Worm (Caenorhabditis elegans) whole organism, L1 larva: ENCODE measurements around the gene emb-1.

Source experiments
- C04F5.9 ChIP-seq: sonication (generic microtip); optimal IDR thresholded peaks from 2 replicates; lab custom pipeline; 2016; ENCODE audit warnings: missing genetic modification characterization, missing compliant biosample characterization
- C34B4.2 ChIP-seq: sonication (generic microtip); optimal IDR thresholded peaks from 2 replicates; lab custom pipeline; 2017; ENCODE audit warnings: mild to moderate bottlenecking, missing genetic modification characterization, missing compliant biosample characterization
- Y116A8C.19 ChIP-seq: sonication (generic microtip); optimal IDR thresholded peaks from 2 replicates; lab custom pipeline; 2016; ENCODE audit warnings: missing compliant biosample characterization, missing genetic modification characterization, borderline replicate concordance
- blmp-1 ChIP-seq: fragments of 150-350 bp; optimal IDR thresholded peaks from 2 replicates; lab custom pipeline; 2014; ENCODE audit warnings: missing biosample characterization, missing genetic modification characterization
- ceh-88 ChIP-seq: fragments of 200-800 bp; sonication (Bioruptor generic); IDR thresholded peaks from 2 replicates; pipeline ENCODE4 v1.3.6; 2022; ENCODE audit warnings: missing genetic modification characterization, missing compliant biosample characterization
- ceh-90 ChIP-seq: sonication (generic microtip); optimal IDR thresholded peaks from 2 replicates; lab custom pipeline; 2016; ENCODE audit warnings: missing genetic modification characterization, missing compliant biosample characterization
- dpl-1 ChIP-seq, 3 experiments: fragments of 150-350 bp in 2 of 3; sonication (generic microtip) in 1 of 3; optimal IDR thresholded peaks; 2 replicates each; lab custom pipeline; 2014 to 2017; ENCODE audit warnings: missing biosample characterization in 3 of 3, missing genetic modification characterization in 3 of 3, missing genetic modification reagents in 3 of 3
- efl-1 ChIP-seq, 4 experiments: fragments of 150-350 bp; optimal IDR thresholded peaks in 3 of 4; peaks in 1 of 4; 1 replicate in 1 of 4; 2 replicates in 3 of 4; lab custom pipeline; 2014; ENCODE audit warnings: missing biosample characterization in 2 of 4, missing genetic modification characterization in 2 of 4, missing genetic modification reagents in 2 of 4
- elt-2 ChIP-seq: sonication (generic microtip); optimal IDR thresholded peaks from 2 replicates; lab custom pipeline; 2016; ENCODE audit warnings: missing genetic modification characterization, mild to moderate bottlenecking, inconsistent platforms, missing compliant biosample characterization, missing genetic modification reagents
- elt-3 ChIP-seq, 6 experiments: fragments of 150-350 bp in 1 of 6; sonication (generic microtip); optimal IDR thresholded peaks; 2 replicates each; lab custom pipeline; 2017 to 2018; ENCODE audit warnings: missing biosample characterization in 6 of 6, missing genetic modification characterization in 6 of 6, inconsistent platforms in 1 of 6
- fkh-4 ChIP-seq: sonication (generic microtip); optimal IDR thresholded peaks from 2 replicates; lab custom pipeline; 2016; ENCODE audit warnings: missing compliant biosample characterization, missing genetic modification characterization, borderline replicate concordance
- fkh-8 ChIP-seq: sonication (generic microtip); optimal IDR thresholded peaks from 2 replicates; lab custom pipeline; 2016; ENCODE audit warnings: mild to moderate bottlenecking, missing genetic modification characterization, missing compliant biosample characterization
- fos-1 ChIP-seq: fragments of 150-350 bp; optimal IDR thresholded peaks from 2 replicates; lab custom pipeline; 2014; ENCODE audit warnings: missing biosample characterization, missing genetic modification characterization
- hlh-4 ChIP-seq: sonication (generic microtip); optimal IDR thresholded peaks from 2 replicates; lab custom pipeline; 2016; ENCODE audit warnings: mild to moderate bottlenecking, missing genetic modification characterization, missing compliant biosample characterization
- jun-1 ChIP-seq: fragments of 150-350 bp; optimal IDR thresholded peaks from 2 replicates; lab custom pipeline; 2014; ENCODE audit warnings: missing biosample characterization, missing genetic modification reagents, missing genetic modification characterization
- lin-13 ChIP-seq: fragments of 150-350 bp; optimal IDR thresholded peaks from 2 replicates; lab custom pipeline; 2014; ENCODE audit warnings: missing biosample characterization, missing genetic modification reagents, missing genetic modification characterization
- lin-14 ChIP-seq: fragments of 200-800 bp; sonication (Bioruptor generic); optimal IDR thresholded peaks from 2 replicates; lab custom pipeline; 2018; ENCODE audit warnings: mild to moderate bottlenecking, missing genetic modification characterization, moderate library complexity, missing compliant biosample characterization
- lin-15B ChIP-seq: fragments of 150-350 bp; sonication (generic microtip); optimal IDR thresholded peaks from 3 replicates; lab custom pipeline; 2014; ENCODE audit warnings: missing biosample characterization, missing genetic modification characterization
- lin-35 ChIP-seq, 2 experiments: fragments of 150-350 bp; optimal IDR thresholded peaks; 2 replicates each; lab custom pipeline; 2014; ENCODE audit warnings: missing biosample characterization in 2 of 2, missing genetic modification characterization in 2 of 2, missing genetic modification reagents in 2 of 2
- lsy-2 ChIP-seq, 2 experiments: fragments of 150-350 bp; optimal IDR thresholded peaks; 2 replicates each; lab custom pipeline; 2014; ENCODE audit warnings: missing biosample characterization in 2 of 2, missing genetic modification characterization in 2 of 2
- mab-9 ChIP-seq: fragments of 200-800 bp; sonication (Bioruptor generic); IDR thresholded peaks from 2 replicates; pipeline ENCODE4 v1.3.6; 2022; ENCODE audit warnings: missing genetic modification reagents, missing genetic modification characterization, missing compliant biosample characterization
- mef-2 ChIP-seq: fragments of 150-350 bp; optimal IDR thresholded peaks from 2 replicates; lab custom pipeline; 2014; ENCODE audit warnings: missing biosample characterization, missing genetic modification characterization
- mep-1 ChIP-seq: fragments of 150-350 bp; optimal IDR thresholded peaks from 2 replicates; lab custom pipeline; 2014; ENCODE audit warnings: missing biosample characterization, missing genetic modification characterization
- nhr-11 ChIP-seq: fragments of 150-350 bp; optimal IDR thresholded peaks from 2 replicates; lab custom pipeline; 2014; ENCODE audit warnings: missing biosample characterization, missing genetic modification characterization
- nhr-28 ChIP-seq: fragments of 150-350 bp; optimal IDR thresholded peaks from 2 replicates; lab custom pipeline; 2014; ENCODE audit warnings: missing biosample characterization, missing genetic modification characterization
- nhr-47 ChIP-seq: sonication (generic microtip); optimal IDR thresholded peaks from 2 replicates; lab custom pipeline; 2016; ENCODE audit warnings: mild to moderate bottlenecking, missing genetic modification characterization, moderate library complexity, missing compliant biosample characterization
- nhr-77 ChIP-seq: fragments of 150-350 bp; optimal IDR thresholded peaks from 2 replicates; lab custom pipeline; 2014; ENCODE audit warnings: missing biosample characterization, missing genetic modification characterization
- nhr-84 ChIP-seq: sonication (generic microtip); optimal IDR thresholded peaks from 2 replicates; lab custom pipeline; 2017; ENCODE audit warnings: missing biosample characterization, missing genetic modification characterization
- nhr-85 ChIP-seq: sonication (generic microtip); peaks from one replicate; lab custom pipeline; 2016; ENCODE audit warnings: missing genetic modification characterization, inconsistent platforms, missing compliant biosample characterization
- sptf-1 ChIP-seq: fragments of 150-350 bp; optimal IDR thresholded peaks from 2 replicates; lab custom pipeline; 2014; ENCODE audit warnings: missing biosample characterization, missing genetic modification characterization
- sup-37 ChIP-seq: fragments of 200-800 bp; sonication (Bioruptor generic); optimal IDR thresholded peaks from 2 replicates; lab custom pipeline; 2018; ENCODE audit warnings: mild to moderate bottlenecking, missing genetic modification characterization, missing compliant biosample characterization
- tbx-2 ChIP-seq: sonication (generic microtip); optimal IDR thresholded peaks from 2 replicates; lab custom pipeline; 2016; ENCODE audit warnings: missing genetic modification characterization, missing compliant biosample characterization
- tlp-1 ChIP-seq: fragments of 150-350 bp; optimal IDR thresholded peaks from 2 replicates; lab custom pipeline; 2014; ENCODE audit warnings: missing biosample characterization, missing genetic modification characterization
- unc-98 ChIP-seq: fragments of 200-800 bp; sonication (Bioruptor generic); IDR thresholded peaks from 2 replicates; pipeline ENCODE4 v1.3.6; 2022; ENCODE audit warnings: missing genetic modification characterization, missing compliant biosample characterization

emb-1 gene

ce11 chrIII:5190671-5191174 lies 17.5 kb downstream of the emb-1 start, which contains the start of gene hira-1 (continued):
- no peak for TF ChIP-seq Y116A8C.19 (tag; lab: Kevin White, UChicago)
- TF ChIP-seq ceh-90: no peak
- TF ChIP-seq lin-15B (tag; lab: Kevin White, UChicago): peak; percentile 62
- no peak for TF ChIP-seq fkh-8 (tag; lab: Kevin White, UChicago)
- no peak for TF ChIP-seq elt-3 (tag; optimal IDR thresholded peaks at IDR 0.05; lab: Kevin White, UChicago)
- no peak for TF ChIP-seq fos-1 (tag; lab: Kevin White, UChicago)
- no peak for TF ChIP-seq tlp-1 (tag; lab: Kevin White, UChicago)
- no peak for TF ChIP-seq elt-2 (tag; lab: Kevin White, UChicago)
- no peak for TF ChIP-seq unc-98 (GFP tag; lab: Robert Waterston, UW)
- no peak for TF ChIP-seq mef-2
- no peak for TF ChIP-seq mab-9 (GFP tag; lab: Robert Waterston, UW)
- no peak for TF ChIP-seq hlh-4 (tag; lab: Kevin White, UChicago)
- TF ChIP-seq nhr-28 (tag; lab: Kevin White, UChicago): no peak
- TF ChIP-seq lin-14 (GFP tag; lab: Kevin White, UChicago): peak; percentile 21
- TF ChIP-seq C04F5.9 (tag; lab: Kevin White, UChicago): no peak
- no peak for TF ChIP-seq jun-1 (tag; lab: Kevin White, UChicago)
- TF ChIP-seq fkh-4 (tag; lab: Kevin White, UChicago): no peak
- no peak for TF ChIP-seq nhr-11 (tag; lab: Kevin White, UChicago)
- TF ChIP-seq nhr-47 (tag; lab: Kevin White, UChicago): no peak
- TF ChIP-seq tbx-2 (tag; lab: Kevin White, UChicago): no peak
- TF ChIP-seq nhr-84: no peak
- no peak for TF ChIP-seq C34B4.2 (tag; lab: Kevin White, UChicago)
- TF ChIP-seq, all 84 proteins: peak for 10

ce11 chrIII:5193266-5193665 lies 20.0 kb downstream of the emb-1 start:
- TF ChIP-seq sup-37 (GFP tag; lab: Kevin White, UChicago): no peak
- no peak for TF ChIP-seq ceh-88
- no peak for TF ChIP-seq nhr-47 (tag; lab: Kevin White, UChicago)
- peak; percentile 53 for TF ChIP-seq blmp-1
- TF ChIP-seq elt-2 (tag; lab: Kevin White, UChicago): no peak
- TF ChIP-seq mep-1 (tag; lab: Kevin White, UChicago): no peak
- TF ChIP-seq efl-1 (optimal IDR thresholded peaks at IDR 0.05; lab: Kevin White, UChicago): peak; percentile 12 to 16
- TF ChIP-seq efl-1 (GFP tag; optimal IDR thresholded peaks at IDR 0.05 in 1 of 2; lab: Kevin White, UChicago): peak in 1 of 2 experiments; percentile 7
- TF ChIP-seq tlp-1 (tag; lab: Kevin White, UChicago): no peak
- TF ChIP-seq dpl-1 (GFP tag; optimal IDR thresholded peaks at IDR 0.05; lab: Kevin White, UChicago): peak; percentile 26 to 46 (median 27)
- TF ChIP-seq sptf-1 (tag; lab: Kevin White, UChicago): no peak
- no peak for TF ChIP-seq nhr-11 (tag; lab: Kevin White, UChicago)
- peak in 1 of 2 experiments; percentile 54 for TF ChIP-seq lsy-2 (tag; optimal IDR thresholded peaks at IDR 0.05; lab: Kevin White, UChicago)
- no peak for TF ChIP-seq lin-13 (GFP tag; lab: Kevin White, UChicago)
- peak in 1 of 2 experiments; percentile 53 for TF ChIP-seq lin-35 (GFP tag; optimal IDR thresholded peaks at IDR 0.05; lab: Kevin White, UChicago)

- TF ChIP-seq efl-1 (optimal IDR thresholded peaks at IDR 0.05; lab: Kevin White, UChicago) (no peak), efl-1 (GFP tag; optimal IDR thresholded peaks at IDR 0.05 in 1 of 2; lab: Kevin White, UChicago) (peak in 1 of 2 experiments; percentile 66), elt-3 (tag; optimal IDR thresholded peaks at IDR 0.05; lab: Kevin White, UChicago) (peak in 1 of 6 experiments; percentile 10), nhr-77 (tag; lab: Kevin White, UChicago) (no peak), nhr-85 (tag; lab: Kevin White, UChicago) (peak; percentile 26), jun-1 (tag; lab: Kevin White, UChicago) (no peak)
Measured at ce11 chrIII:5195690-5196089, 22.5 kb downstream of the emb-1 start, which contains the start of gene moc-6. TSS of gene moc-6 (plus strand) at chrIII:5195990.
